Worm (Caenorhabditis elegans): Measurements from ENCODE around the gene col-36.

col-36 gene

DNA sequence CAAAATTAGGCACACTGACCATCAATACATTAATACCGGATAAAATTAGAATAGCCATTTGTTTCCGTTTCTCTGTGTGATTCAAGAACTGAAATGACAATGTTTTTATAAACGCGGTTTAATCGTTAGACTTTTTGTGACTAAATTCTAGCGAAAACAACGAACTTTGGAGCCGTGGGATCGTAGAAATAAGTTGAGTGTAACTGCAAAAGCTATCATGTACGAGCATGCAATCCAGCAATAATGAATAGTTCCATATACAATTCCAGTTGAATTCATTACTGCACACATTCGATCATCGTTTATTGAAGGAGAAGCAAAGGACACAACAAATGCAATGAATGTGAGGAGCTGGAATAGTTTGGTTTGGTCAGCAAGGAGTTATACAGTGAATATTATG, 17.5 kb upstream of the col-36 start:
- no peak for TF ChIP-seq unc-62 (GFP tag; optimal IDR thresholded peaks at IDR 0.05)

DNA sequence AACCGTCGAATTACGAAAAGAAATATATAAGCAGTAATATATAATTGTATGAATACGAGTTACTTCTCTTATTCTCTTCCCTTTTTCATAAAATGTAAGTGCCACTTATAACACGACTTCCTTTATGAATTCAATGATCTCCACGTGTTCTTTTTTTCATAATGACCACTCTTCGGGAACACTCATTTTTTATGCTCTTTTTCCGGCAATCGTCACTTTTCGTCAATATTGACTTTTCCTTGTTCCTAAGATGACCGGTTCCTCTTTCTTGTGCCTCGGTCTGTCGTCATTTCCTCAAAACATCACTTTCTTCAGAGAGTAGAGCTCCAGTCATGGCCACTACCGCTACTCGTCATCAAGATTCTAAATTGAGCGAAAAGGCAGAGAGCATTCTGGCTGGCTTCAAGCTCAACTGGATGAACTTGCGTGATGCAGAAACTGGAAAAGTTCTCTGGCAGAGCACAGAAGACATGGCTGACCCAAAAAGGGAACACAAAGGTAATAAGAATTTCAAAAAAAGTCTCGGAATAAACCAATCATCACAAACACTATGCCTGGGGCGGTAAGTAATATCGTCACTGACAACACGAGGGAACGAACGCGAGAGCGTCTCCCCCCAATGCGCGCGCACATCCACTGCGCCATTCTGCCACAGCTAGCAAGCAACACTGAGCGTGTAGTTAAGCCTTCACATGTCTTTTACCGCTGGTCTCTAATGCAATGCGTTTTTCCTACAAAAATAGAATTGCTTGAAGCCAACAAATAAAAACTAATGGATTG, 15.1 kb upstream of the col-36 start, which contains the start of gene pdl-1:
Gene pdl-1 (plus strand): TSS at position 309 of the 780 bp plus-strand sequence.
- TF ChIP-seq unc-62 (GFP tag; optimal IDR thresholded peaks at IDR 0.05): no peak

DNA sequence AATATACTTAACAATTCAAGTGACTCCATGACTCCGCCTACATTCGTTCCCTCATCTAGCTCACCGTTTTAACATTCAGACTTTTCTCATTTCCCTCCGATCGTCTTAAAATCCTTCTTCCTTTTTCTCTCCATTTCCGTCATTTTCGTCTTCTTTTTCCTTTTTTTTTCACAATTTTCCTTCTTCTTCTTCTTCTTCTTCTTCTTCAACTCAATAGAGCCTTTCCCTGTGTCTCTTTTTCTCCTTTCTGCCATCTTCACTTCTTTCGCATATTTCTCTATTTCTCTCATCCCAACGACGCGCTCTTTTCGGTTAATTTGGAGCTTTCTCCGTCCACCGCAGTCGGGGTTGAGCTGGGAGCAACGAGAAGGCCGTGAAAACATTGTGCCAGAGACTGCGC, 14.0 kb upstream of the col-36 start:
- TF ChIP-seq unc-62 (GFP tag; optimal IDR thresholded peaks at IDR 0.05): no peak

DNA sequence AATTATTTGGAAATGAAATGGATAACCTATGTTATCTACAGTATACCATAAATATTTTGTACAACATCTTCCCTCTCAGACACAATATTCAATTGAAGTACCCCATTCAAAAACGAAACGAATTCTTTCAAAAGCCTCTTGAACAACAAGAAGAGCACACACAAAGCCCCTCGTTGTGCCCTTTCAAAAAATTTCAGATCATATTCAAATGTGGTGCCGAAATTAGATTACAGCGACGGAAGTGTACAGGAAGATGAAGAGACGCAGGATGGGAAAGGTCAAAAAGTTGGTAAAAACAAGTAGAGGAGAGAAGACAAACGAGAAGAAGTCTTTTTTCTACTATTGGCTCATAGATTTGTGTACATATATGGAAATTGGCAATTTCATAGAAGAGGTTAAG, 7.5 kb upstream of the col-36 start:
- TF ChIP-seq unc-62 (GFP tag; optimal IDR thresholded peaks at IDR 0.05): no peak

DNA sequence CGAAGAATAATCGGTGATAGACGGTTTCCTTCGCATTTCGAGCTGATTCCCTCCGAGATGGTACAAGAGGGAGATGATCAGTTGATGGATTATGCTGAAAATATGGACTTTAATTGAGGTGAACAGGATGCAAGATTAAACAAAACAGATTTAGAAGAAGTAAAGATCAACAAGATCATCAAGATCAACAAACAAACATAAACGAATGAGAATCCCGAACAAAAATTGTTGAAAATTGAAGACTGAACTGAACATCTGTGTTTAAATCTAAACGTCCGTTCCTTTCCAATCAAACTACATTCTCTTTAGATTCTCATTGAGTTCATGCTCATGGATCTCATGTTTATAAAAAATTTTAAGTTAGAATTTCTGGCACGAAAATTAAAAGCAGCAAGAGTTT, 6.2 kb upstream of the col-36 start, which contains the start of gene glc-4:
Gene glc-4 (minus strand): TSS at position 101 of the 400 bp plus-strand sequence.
- TF ChIP-seq unc-62 (GFP tag; optimal IDR thresholded peaks at IDR 0.05): no peak

DNA sequence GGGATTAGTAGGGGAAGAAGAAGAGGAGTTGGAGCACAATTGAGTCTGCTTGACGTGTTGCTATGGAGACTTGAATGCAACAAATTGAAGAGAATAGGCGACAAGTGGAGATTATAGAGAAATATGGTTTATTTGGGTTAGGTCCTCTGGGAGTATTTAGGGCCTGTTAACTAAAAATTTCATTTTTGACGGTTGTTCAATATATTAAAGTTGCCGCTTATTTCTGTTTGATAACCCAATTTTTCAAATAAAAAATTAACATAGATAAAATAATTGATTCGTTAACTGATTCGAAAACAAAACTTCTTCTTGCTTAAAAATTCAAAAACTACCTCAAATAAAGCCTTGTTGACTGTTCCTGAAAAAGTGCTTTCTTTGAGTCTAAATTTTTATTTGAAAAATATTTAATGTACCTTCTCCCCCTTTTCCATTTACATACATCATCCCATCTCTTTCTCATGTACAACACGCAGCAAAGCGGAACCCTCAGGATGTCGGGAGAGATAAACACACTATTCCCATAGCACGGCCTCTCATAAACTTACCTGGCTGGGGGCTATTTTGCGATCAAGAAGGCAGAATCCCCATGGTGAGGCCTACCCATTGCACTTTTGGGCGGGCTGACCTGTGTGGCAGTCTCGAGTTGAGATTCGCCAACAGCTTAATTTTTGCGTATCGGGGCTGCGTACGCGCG, 2.8 kb upstream of the col-36 start, which contains the start of gene dyf-13:
Gene dyf-13 (minus strand): TSS at position 51 of the 694 bp plus-strand sequence.
- TF ChIP-seq unc-62 (GFP tag; optimal IDR thresholded peaks at IDR 0.05): no peak

DNA sequence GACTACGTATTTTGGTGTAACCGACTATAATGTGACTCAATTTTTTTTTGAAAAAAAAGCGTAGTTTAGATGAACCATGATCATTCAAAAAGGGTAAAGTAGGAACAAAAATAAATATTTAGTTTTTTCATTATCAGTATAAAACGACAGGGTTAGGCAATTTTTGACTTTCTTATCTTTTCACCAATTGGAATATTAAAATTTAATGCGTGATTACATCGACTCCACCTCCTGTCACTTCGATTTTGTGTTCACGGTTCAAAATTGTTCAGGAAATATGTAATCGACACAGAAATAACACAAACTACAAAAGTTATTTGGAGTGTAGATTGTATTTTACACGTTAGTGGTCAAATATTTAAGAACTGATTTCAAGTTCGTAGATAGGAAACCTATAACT, 1.8 kb downstream of the col-36 start:
- TF ChIP-seq unc-62 (GFP tag; optimal IDR thresholded peaks at IDR 0.05): no peak

DNA sequence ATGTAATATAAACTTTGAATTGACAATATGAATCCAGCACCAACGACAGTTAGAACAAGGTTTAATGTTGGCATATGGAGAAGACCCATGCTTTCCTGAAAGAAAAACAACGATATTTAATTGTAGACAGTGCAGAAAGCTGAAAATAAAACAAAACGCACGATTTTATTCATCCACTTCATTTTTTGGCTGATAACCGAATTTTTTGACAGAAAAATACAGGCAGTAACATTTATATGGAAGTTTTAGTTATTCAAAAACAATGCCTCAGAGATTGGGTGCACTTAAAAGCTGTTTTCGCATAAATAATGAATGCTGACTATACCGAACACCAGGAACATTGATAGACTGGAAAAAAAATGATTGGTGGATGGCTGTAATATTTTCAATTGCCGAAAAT, 2.9 kb downstream of the col-36 start, which contains the start of gene mfsd-13.2:
Gene mfsd-13.2 (minus strand): TSS at position 101 of the 400 bp plus-strand sequence.
- TF ChIP-seq unc-62 (GFP tag; optimal IDR thresholded peaks at IDR 0.05): no peak

DNA sequence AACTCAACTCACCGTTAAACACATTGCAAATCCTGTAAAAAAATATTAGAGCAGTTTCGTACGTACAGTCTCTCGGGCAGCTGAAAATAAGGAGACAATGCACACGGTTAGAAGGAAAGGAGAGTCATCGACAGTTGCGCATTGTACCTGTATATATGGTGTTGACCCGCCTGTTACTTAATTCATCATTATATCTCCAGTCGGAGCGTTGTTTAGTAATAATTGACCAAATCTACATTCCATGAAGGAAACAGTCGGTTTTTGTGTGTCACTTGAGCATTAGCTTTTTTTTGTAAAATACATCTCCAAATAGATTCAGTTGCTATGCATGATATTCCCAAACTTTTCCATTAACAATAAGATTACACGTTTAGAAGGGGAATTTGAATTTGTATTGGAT, 7.1 kb downstream of the col-36 start, which contains the start of gene C27H5.12:
Gene C27H5.12 (minus strand): TSS at position 101 of the 400 bp plus-strand sequence.
- TF ChIP-seq unc-62 (GFP tag; optimal IDR thresholded peaks at IDR 0.05): no peak

DNA sequence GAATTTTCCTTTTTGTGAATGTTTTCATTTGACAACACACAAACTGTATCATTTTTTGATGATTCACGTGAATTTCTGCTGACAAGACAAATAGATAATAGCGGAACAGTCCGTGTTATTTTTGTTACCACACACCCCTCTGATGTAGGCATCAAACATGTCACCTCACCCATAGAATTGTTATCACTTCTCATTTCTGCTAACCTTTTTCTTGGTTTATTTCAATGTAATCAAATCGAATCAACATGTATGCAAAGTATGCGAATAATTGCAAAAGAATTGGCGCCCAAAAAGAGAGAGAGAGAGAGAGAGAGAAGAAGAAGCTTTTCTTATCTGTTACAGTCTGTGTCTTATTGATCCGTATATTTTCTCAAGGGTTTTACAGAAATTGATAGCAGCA, 11.2 kb downstream of the col-36 start:
- no peak for TF ChIP-seq unc-62 (GFP tag; optimal IDR thresholded peaks at IDR 0.05)

DNA sequence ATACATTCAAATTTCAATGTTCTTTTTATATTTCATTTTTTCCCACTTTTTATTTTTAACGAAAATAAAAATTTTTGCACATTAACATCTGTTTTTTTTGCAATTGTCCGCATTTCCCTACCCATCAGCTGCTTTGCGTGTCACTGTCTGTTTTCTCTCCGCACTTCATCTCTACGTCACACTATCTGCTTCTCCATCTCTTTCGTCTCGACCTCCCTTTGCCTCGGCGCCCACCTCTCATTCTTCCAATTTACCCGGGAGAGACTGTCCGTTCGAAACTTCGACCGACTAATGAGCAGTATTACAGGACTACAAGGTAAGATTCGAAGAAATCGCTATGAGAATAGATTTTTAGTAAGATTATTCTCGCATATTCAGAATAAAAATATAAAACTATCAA, 13.2 kb downstream of the col-36 start, which contains the start of gene C27H5.2:
Gene C27H5.2 (plus strand): TSS at position 190 of the 400 bp plus-strand sequence.
- TF ChIP-seq unc-62 (GFP tag; optimal IDR thresholded peaks at IDR 0.05): no peak

DNA sequence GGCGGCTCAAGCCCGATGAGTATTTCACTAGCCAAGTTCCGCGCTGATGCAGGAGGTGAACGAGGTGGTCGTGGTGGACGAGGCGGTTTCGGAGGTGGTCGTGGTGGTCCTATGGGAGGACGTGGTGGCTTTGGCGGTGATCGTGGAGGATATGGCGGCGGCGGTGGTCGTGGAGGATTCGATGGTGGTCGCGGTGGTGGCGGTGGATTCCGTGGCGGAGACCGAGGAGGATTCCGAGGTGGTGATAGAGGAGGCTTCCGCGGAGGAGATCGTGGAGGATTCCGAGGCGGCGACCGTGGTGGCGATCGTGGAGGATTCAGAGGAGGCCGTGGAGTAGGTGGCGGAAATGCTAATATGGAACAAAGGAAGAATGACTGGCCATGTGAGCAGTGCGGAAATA, 13.9 kb downstream of the col-36 start:
- no peak for TF ChIP-seq unc-62 (GFP tag; optimal IDR thresholded peaks at IDR 0.05)

DNA sequence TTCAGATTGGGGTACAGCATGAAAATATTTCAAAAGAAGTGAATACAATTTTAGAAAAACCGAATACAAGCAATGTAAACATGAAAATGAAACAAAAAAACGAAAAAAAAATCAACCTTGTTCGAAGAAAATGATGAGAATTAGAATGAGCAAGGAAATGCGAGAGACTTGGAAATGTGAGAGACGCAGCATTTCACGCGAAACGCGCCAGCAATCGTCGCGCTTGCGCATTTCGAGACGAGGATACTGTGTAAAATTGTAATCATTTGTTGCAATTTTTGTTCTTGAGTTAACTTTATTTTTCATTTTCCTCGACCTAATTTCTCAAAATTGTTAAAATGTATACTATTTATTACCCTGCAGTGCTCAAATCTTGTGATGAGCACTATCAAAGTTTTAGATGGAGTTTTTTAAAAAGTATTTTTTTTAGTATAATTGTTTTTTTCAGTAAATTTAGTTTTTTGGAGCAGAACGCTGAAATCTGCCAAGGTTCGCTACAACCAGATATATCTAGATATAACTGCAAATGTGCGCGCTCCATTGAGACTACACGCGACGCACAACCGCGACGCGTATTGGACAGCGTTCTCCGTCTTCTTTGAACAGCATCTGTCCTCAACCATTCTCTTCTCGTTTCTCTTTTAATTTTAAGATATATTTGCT, 16.5 kb downstream of the col-36 start, which contains the start of gene fust-1:
Gene fust-1 (plus strand): TSS at position 613 of the 663 bp plus-strand sequence.
- TF ChIP-seq unc-62 (GFP tag; optimal IDR thresholded peaks at IDR 0.05): no peak

DNA sequence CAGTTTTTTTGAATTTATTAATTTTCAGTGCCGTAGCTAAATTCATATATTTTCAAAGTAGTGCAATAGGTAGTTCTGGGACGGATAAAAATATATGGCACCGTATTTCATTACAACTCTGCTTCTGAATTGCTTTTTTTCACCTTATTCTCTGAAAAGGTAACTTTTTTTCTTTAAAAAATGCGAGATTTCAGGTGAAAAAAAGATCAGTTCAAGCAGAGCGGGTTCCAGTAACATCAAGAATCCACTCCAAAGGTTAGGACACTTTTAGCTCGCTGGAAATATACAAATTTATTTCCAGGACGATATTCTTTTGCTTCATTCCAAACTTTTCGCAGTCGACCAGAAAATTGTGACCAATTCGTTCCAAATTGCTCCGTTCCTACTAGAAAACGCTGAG, 20.5 kb downstream of the col-36 start, which contains the start of gene T07F8.1:
Gene T07F8.1 (plus strand): TSS at position 301 of the 400 bp plus-strand sequence.
- TF ChIP-seq unc-62 (GFP tag; optimal IDR thresholded peaks at IDR 0.05): no peak

DNA sequence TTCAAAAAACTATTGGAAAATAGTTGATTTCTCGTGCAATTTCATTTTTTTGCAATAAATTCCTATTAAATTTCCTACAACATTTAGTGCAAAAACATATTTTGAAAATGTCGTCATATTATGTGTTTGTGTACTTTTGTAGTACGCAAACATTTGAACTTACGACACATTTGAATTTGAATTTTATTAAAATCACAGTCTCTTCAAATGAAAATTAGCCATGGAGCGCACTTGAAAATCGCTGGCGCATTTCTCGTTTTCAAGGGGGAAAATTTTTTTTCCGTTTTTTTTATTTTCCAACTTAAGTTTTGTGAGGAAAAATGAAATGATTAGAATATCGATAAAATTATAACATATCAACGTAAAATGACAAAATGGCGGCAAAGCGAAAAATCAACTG, 21.1 kb downstream of the col-36 start:
- no peak for TF ChIP-seq unc-62 (GFP tag; optimal IDR thresholded peaks at IDR 0.05)

DNA sequence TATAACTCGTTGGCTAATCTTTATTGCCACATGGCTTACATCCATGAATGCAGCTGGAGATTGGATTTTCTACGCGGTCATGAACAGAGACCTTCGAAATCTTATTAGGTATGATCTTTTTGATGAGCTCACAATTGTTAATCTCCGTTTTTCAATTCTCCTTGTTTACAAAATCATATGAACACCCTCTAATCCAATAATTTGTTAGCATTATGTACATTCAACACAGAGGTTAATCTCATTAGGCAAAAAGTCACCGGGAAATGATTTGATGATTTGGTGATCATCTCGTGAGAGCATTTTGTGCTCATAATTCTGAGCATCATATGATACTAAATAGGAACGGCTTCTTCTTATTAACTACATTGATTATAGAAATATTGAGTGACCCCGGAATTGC, 22.4 kb downstream of the col-36 start:
- TF ChIP-seq unc-62 (GFP tag; optimal IDR thresholded peaks at IDR 0.05): no peak

Data from whole organism, dauer.